Worm (Caenorhabditis elegans) whole organism, young adult: ENCODE data around the gene str-140.

Source experiments
- B0019.2 ChIP-seq: fragments of 200-800 bp; sonication (Bioruptor generic); conservative IDR thresholded peaks from 2 replicates; pipeline ENCODE4 v1.3.6; 2022; ENCODE audit warnings: missing genetic modification reagents, missing genetic modification characterization, missing compliant biosample characterization
- D2030.7 ChIP-seq: fragments of 200-800 bp; sonication (Bioruptor generic); IDR thresholded peaks from 2 replicates; pipeline ENCODE4 v1.3.6; 2022; ENCODE audit warnings: missing genetic modification reagents, missing genetic modification characterization, missing compliant biosample characterization
- athp-1 ChIP-seq: sonication (generic microtip); optimal IDR thresholded peaks from 2 replicates; lab custom pipeline; 2017; ENCODE audit warnings: mild to moderate bottlenecking, missing genetic modification characterization, missing compliant biosample characterization
- dpl-1 ChIP-seq: fragments of 150-350 bp; optimal IDR thresholded peaks from 2 replicates; lab custom pipeline; 2014; ENCODE audit warnings: missing biosample characterization, missing genetic modification reagents, missing genetic modification characterization
- hlh-12 ChIP-seq: sonication (generic microtip); optimal IDR thresholded peaks from 2 replicates; lab custom pipeline; 2016; ENCODE audit warnings: missing genetic modification characterization, missing compliant biosample characterization
- lin-35 ChIP-seq, 3 experiments: fragments of 150-350 bp in 2 of 3; sonication (generic microtip) in 1 of 3; optimal IDR thresholded peaks; 2 replicates each; lab custom pipeline; 2014 to 2018; ENCODE audit warnings: missing biosample characterization in 3 of 3, missing genetic modification characterization in 3 of 3, missing genetic modification reagents in 3 of 3
- pha-4 ChIP-seq: fragments of 150-350 bp; sonication (generic microtip); optimal IDR thresholded peaks from 2 replicates; lab custom pipeline; 2014; ENCODE audit warnings: missing biosample characterization, missing genetic modification reagents, missing genetic modification characterization
- rpc-1 ChIP-seq, 2 experiments: fragments of 150-350 bp in 1 of 2; sonication (generic microtip) in 1 of 2; optimal IDR thresholded peaks; 2 replicates each; lab custom pipeline; 2014 to 2018; ENCODE audit warnings: missing biosample characterization in 1 of 2, missing genetic modification characterization in 1 of 2, missing genetic modification reagents in 1 of 2, missing genotype in 1 of 2
- snpc-4 ChIP-seq, 5 experiments: fragments of 150-350 bp in 1 of 5; sonication (generic microtip) in 4 of 5; optimal IDR thresholded peaks; 2 replicates each; lab custom pipeline; 2014 to 2018; ENCODE audit warnings: missing genetic modification characterization in 5 of 5, missing biosample characterization in 3 of 5, antibody characterized with exemption in 2 of 5, mild to moderate bottlenecking in 2 of 5, missing compliant biosample characterization in 2 of 5, missing genotype in 2 of 5, moderate library complexity in 2 of 5, missing genetic modification reagents in 1 of 5

DNA sequence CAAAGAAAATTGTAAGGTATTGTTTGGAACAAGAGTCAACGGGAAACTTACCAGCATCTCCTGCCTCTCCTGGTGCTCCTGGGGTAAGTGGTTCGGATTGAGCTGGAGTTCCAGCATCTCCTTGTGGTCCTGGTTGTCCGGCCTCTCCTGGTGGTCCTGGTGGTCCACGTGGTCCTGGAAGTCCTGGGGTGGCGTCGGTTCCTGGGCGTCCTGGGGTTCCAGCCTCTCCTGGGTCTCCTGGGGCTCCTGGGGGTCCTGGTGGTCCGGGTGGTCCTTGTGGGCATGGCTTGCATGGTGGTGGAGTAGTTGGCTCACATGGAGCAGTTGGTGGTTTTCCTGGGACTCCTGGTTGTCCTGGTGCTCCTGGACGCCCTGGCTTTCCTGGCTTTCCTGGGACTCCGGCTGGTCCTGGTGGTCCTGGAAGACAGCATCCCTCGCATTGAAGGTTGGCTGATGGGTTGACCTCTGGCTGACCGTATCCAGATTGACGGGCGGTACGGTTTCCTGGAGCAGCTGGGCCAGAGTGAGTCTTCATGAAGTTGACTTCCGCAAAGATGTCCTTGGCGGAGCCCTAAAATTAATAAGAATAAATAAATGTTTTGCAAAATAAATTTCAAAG is 17.5 kb downstream of the str-140 start:
- no peak for TF ChIP-seq hlh-12
- no peak for TF ChIP-seq pha-4 (tag; lab: Kevin White, UChicago)
- TF ChIP-seq lin-35 (GFP tag; optimal IDR thresholded peaks at IDR 0.05; lab: Kevin White, UChicago) = no peak
- no peak for TF ChIP-seq athp-1 (tag; lab: Kevin White, UChicago)
- no peak for TF ChIP-seq rpc-1 (optimal IDR thresholded peaks at IDR 0.05; lab: Kevin White, UChicago)
- no peak for TF ChIP-seq rpc-1 (tag; optimal IDR thresholded peaks at IDR 0.05; lab: Kevin White, UChicago)
- no peak for TF ChIP-seq snpc-4 (GFP tag; optimal IDR thresholded peaks at IDR 0.05; lab: Kevin White, UChicago)
- TF ChIP-seq snpc-4 (tag; optimal IDR thresholded peaks at IDR 0.05; lab: Kevin White, UChicago) = no peak
- TF ChIP-seq D2030.7 (GFP tag; lab: Robert Waterston, UW) = no peak
- TF ChIP-seq B0019.2 (GFP tag; lab: Robert Waterston, UW) = no peak
- no peak for TF ChIP-seq dpl-1 (GFP tag; lab: Kevin White, UChicago)
